Fruit fly (Drosophila melanogaster) whole organism: ENCODE results near the gene Amt.

Experiments used
- CG8478 ChIP-seq: fragments of >200 bp; optimal IDR thresholded peaks from 2 replicates; lab custom pipeline; 2018; ENCODE audit warnings: inconsistent platforms
- Dll ChIP-seq: fragments of >200 bp; optimal IDR thresholded peaks from 2 replicates; lab custom pipeline; 2017
- pan ChIP-seq: fragments of >200 bp; optimal IDR thresholded peaks from 2 replicates; lab custom pipeline; 2017
- psq ChIP-seq: fragments of >200 bp; optimal IDR thresholded peaks from 2 replicates; lab custom pipeline; 2017
- usp ChIP-seq: fragments of >200 bp; optimal IDR thresholded peaks from 2 replicates; lab custom pipeline; 2017; ENCODE audit warnings: missing biosample characterization, missing genetic modification characterization, mixed read lengths

DNA sequence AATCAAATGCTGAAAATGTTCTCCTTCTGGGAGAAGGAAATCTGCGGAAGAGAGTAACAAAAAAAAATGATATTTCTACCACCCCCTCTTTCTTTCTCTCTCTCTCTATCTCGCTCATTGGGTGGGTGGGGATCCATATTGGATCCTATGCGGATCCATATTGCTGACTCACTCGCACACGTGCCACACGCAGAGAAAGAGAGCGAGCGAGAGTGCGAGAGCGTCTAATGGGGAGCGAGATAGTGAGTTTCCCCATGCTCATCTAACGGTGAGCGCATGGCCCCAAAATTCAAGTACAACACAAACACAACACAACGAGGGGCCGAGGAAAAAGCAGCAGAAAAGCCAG, 37.7 kb upstream of the Amt start:
- no peak for TF ChIP-seq psq (lab: Kevin White, UChicago)
- TF ChIP-seq Dll = no peak
- no peak for TF ChIP-seq pan
- no peak for TF ChIP-seq usp
- no peak for TF ChIP-seq CG8478 (lab: Kevin White, UChicago)
